Worm (Caenorhabditis elegans): ENCODE data around the gene Y39A3CL.4.

DNA sequence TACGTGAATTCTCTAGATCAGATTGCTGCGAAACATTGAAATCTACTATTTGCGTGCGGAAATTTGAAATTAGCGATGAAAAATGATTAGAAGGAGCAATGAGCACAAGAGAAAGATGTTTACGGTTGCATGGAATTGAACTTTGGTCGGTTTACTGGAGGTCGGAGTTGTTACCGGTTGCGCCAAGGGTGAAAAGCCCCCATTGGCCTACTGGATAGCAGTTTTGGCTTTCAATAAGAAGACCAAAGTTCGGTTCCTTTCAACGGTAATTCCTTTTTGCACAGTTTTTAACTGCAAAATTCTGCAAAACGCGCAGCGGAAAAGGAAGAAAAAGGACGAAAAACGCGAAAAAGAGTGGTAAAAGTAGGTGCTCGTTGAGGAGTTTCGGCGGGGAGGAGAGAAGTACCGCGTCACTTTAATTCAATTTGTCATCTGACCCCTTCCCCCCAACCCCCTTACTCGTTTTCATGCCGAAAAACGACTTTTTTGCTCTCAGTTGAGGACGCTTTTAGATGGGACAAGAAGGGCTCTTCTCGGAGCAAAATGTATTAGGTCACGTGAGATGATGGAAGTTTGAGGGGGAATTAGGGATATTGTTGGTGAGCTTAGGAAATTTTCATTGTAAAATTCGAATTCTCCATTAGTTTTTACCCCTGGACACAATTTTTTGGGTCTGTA lies 32.3 kb downstream of the Y39A3CL.4 start:
- TF ChIP-seq drap-1 (GFP tag; optimal IDR thresholded peaks at IDR 0.05) (no peak), nhr-76 (tag; optimal IDR thresholded peaks at IDR 0.05) (no peak)

Data from whole organism, mixed stage, embryonic.